Worm (Caenorhabditis elegans) whole organism, L4 larva: Measurements from ENCODE around the gene asp-2.

ENCODE experiments used
- F10B5.3 ChIP-seq: sonication (generic microtip); optimal IDR thresholded peaks from 2 replicates; lab custom pipeline; 2016; ENCODE audit warnings: mild to moderate bottlenecking, missing genetic modification characterization, missing compliant biosample characterization
- F26F4.8 ChIP-seq: fragments of 200-800 bp; sonication (Bioruptor generic); conservative IDR thresholded peaks from 2 replicates; pipeline ENCODE4 v1.3.6; 2022; ENCODE audit warnings: missing genetic modification characterization, missing compliant biosample characterization
- Y105C5A.15 ChIP-seq: fragments of 200-800 bp; sonication (Bioruptor generic); IDR thresholded peaks from 2 replicates; pipeline ENCODE4 v1.3.6; 2022; ENCODE audit warnings: missing genetic modification characterization, missing compliant biosample characterization
- Y48G9A.11 ChIP-seq: fragments of 200-800 bp; sonication (Bioruptor generic); IDR thresholded peaks from 2 replicates; pipeline ENCODE4 v1.3.6; 2022; ENCODE audit warnings: missing genetic modification reagents, missing genetic modification characterization, missing compliant biosample characterization
- ZK337.2 ChIP-seq: fragments of 200-800 bp; sonication (Bioruptor generic); IDR thresholded peaks from 2 replicates; pipeline ENCODE4 v1.3.6; 2022; ENCODE audit warnings: missing genetic modification reagents, missing genetic modification characterization, missing compliant biosample characterization
- aha-1 ChIP-seq: fragments of 150-350 bp; peaks from one replicate; lab custom pipeline; 2014; ENCODE audit warnings: missing biosample characterization, missing genetic modification characterization
- aly-2 ChIP-seq: sonication (generic microtip); optimal IDR thresholded peaks from 2 replicates; lab custom pipeline; 2018; ENCODE audit warnings: missing biosample characterization, missing genetic modification characterization
- arid-1 ChIP-seq: fragments of 200-800 bp; sonication (Bioruptor generic); conservative IDR thresholded peaks from 2 replicates; pipeline ENCODE4 v1.3.6; 2022; ENCODE audit warnings: missing genetic modification reagents, missing genetic modification characterization, missing compliant biosample characterization
- ceh-32 ChIP-seq: sonication (generic microtip); optimal IDR thresholded peaks from 2 replicates; lab custom pipeline; 2016; ENCODE audit warnings: mild to moderate bottlenecking, missing genetic modification characterization, missing compliant biosample characterization; ENCODE audit not compliant: poor library complexity
- ceh-62 ChIP-seq: sonication (generic microtip); optimal IDR thresholded peaks from 2 replicates; lab custom pipeline; 2017; ENCODE audit warnings: missing biosample characterization, missing genetic modification characterization
- ces-1 ChIP-seq: fragments of 150-350 bp; sonication (generic microtip); optimal IDR thresholded peaks from 4 replicates; lab custom pipeline; 2014; ENCODE audit warnings: missing biosample characterization, missing genetic modification reagents, missing genetic modification characterization
- daf-12 ChIP-seq: fragments of 150-350 bp; optimal IDR thresholded peaks from 2 replicates; lab custom pipeline; 2014; ENCODE audit warnings: missing biosample characterization, missing genetic modification reagents, missing genetic modification characterization
- daf-16 ChIP-seq, 3 experiments: sonication (generic microtip); optimal IDR thresholded peaks; 2 replicates each; lab custom pipeline; 2016 to 2017; ENCODE audit warnings: missing genetic modification characterization in 3 of 3, missing genetic modification reagents in 3 of 3, mild to moderate bottlenecking in 2 of 3, missing compliant biosample characterization in 2 of 3, missing biosample characterization in 1 of 3, moderate library complexity in 1 of 3
- dmd-6 ChIP-seq: fragments of 200-800 bp; sonication (Bioruptor generic); IDR thresholded peaks from 2 replicates; pipeline ENCODE4 v1.3.6; 2022; ENCODE audit warnings: missing genetic modification reagents, missing genetic modification characterization, missing compliant biosample characterization
- dmd-9 ChIP-seq: fragments of 200-800 bp; sonication (Bioruptor generic); IDR thresholded peaks from 2 replicates; pipeline ENCODE4 v1.3.6; 2022; ENCODE audit warnings: missing genetic modification reagents, missing genetic modification characterization, missing compliant biosample characterization
- duxl-1 ChIP-seq: sonication (generic microtip); optimal IDR thresholded peaks from 2 replicates; lab custom pipeline; 2016; ENCODE audit warnings: mild to moderate bottlenecking, missing genetic modification characterization, moderate library complexity, missing compliant biosample characterization; ENCODE audit not compliant: poor library complexity
- dve-1 ChIP-seq: sonication (generic microtip); optimal IDR thresholded peaks from 2 replicates; lab custom pipeline; 2017; ENCODE audit warnings: antibody characterized with exemption, mild to moderate bottlenecking, missing genetic modification characterization, missing compliant biosample characterization; ENCODE audit not compliant: insufficient read depth
- egl-27 ChIP-seq: sonication (generic microtip); optimal IDR thresholded peaks from 3 replicates; lab custom pipeline; 2017; ENCODE audit warnings: missing biosample characterization, missing genetic modification reagents, missing genetic modification characterization
- fkh-10 ChIP-seq: fragments of 150-350 bp; optimal IDR thresholded peaks from 2 replicates; lab custom pipeline; 2014; ENCODE audit warnings: missing biosample characterization, missing genetic modification reagents, missing genetic modification characterization
- gei-8 ChIP-seq: fragments of 200-800 bp; sonication (Bioruptor generic); optimal IDR thresholded peaks from 2 replicates; lab custom pipeline; 2018; ENCODE audit warnings: mild to moderate bottlenecking, missing genetic modification characterization, missing compliant biosample characterization
- hlh-11 ChIP-seq: fragments of 200-800 bp; sonication (Bioruptor generic); optimal IDR thresholded peaks from 2 replicates; lab custom pipeline; 2018; ENCODE audit warnings: mild to moderate bottlenecking, missing genetic modification characterization, missing compliant biosample characterization
- lin-39 ChIP-seq: fragments of 150-350 bp; optimal IDR thresholded peaks from 2 replicates; lab custom pipeline; 2014; ENCODE audit warnings: missing biosample characterization, missing genetic modification reagents, missing genetic modification characterization
- mdl-1 ChIP-seq, 2 experiments: fragments of 150-350 bp in 1 of 2; sonication (generic microtip) in 1 of 2; optimal IDR thresholded peaks; 2 replicates each; lab custom pipeline; 2014 to 2017; ENCODE audit warnings: missing biosample characterization in 2 of 2, missing genetic modification characterization in 2 of 2
- mdt-29 ChIP-seq: fragments of 200-800 bp; sonication (Bioruptor generic); IDR thresholded peaks from 2 replicates; pipeline ENCODE4 v1.3.6; 2022; ENCODE audit warnings: missing genetic modification reagents, missing genetic modification characterization, missing compliant biosample characterization
- nhr-237 ChIP-seq: sonication (generic microtip); optimal IDR thresholded peaks from 2 replicates; lab custom pipeline; 2017; ENCODE audit warnings: missing biosample characterization, missing genetic modification characterization
- nhr-28 ChIP-seq: fragments of 150-350 bp; optimal IDR thresholded peaks from 2 replicates; lab custom pipeline; 2014; ENCODE audit warnings: missing biosample characterization, missing genetic modification characterization
- nhr-77 ChIP-seq: fragments of 150-350 bp; optimal IDR thresholded peaks from 2 replicates; lab custom pipeline; 2014; ENCODE audit warnings: missing biosample characterization, missing genetic modification characterization
- php-3 ChIP-seq: fragments of 200-800 bp; sonication (Bioruptor generic); IDR thresholded peaks from 2 replicates; pipeline ENCODE4 v1.3.6; 2022; ENCODE audit warnings: missing genetic modification reagents, missing genetic modification characterization, missing compliant biosample characterization
- pqm-1 ChIP-seq: sonication (generic microtip); optimal IDR thresholded peaks from 2 replicates; lab custom pipeline; 2017; ENCODE audit warnings: missing biosample characterization, missing genetic modification characterization
- skn-1 ChIP-seq: fragments of 150-350 bp; optimal IDR thresholded peaks from 2 replicates; lab custom pipeline; 2014; ENCODE audit warnings: missing biosample characterization, missing genetic modification characterization
- snpc-1.2 ChIP-seq: fragments of 200-800 bp; sonication (Bioruptor generic); IDR thresholded peaks from 2 replicates; pipeline ENCODE4 v1.3.6; 2022; ENCODE audit warnings: missing genetic modification reagents, missing genetic modification characterization, missing compliant biosample characterization
- snpc-4 ChIP-seq: fragments of 150-350 bp; optimal IDR thresholded peaks from 2 replicates; lab custom pipeline; 2014; ENCODE audit warnings: missing biosample characterization, missing genetic modification characterization
- spr-3 ChIP-seq: fragments of 200-800 bp; sonication (Bioruptor generic); optimal IDR thresholded peaks from 2 replicates; lab custom pipeline; 2018; ENCODE audit warnings: mild to moderate bottlenecking, missing genetic modification characterization, missing compliant biosample characterization
- tra-1 ChIP-seq: fragments of 200-800 bp; sonication (Bioruptor generic); IDR thresholded peaks from 2 replicates; pipeline ENCODE4 v1.3.6; 2022; ENCODE audit warnings: missing genetic modification reagents, missing genetic modification characterization, missing compliant biosample characterization
- unc-130 ChIP-seq: sonication (generic microtip); optimal IDR thresholded peaks from 2 replicates; lab custom pipeline; 2016; ENCODE audit warnings: missing genetic modification reagents, missing genetic modification characterization, missing compliant biosample characterization
- unc-39 ChIP-seq: sonication (generic microtip); optimal IDR thresholded peaks from 2 replicates; lab custom pipeline; 2017; ENCODE audit warnings: missing biosample characterization, missing genetic modification characterization
- unc-62 ChIP-seq, 3 experiments: fragments of 150-350 bp in 1 of 3; sonication (generic microtip); optimal IDR thresholded peaks in 2 of 3; peaks in 1 of 3; 1 replicate in 1 of 3; 2 replicates in 2 of 3; lab custom pipeline; 2014 to 2017; ENCODE audit warnings: missing biosample characterization in 3 of 3, missing genetic modification characterization in 3 of 3, missing genetic modification reagents in 3 of 3, missing genotype in 1 of 3
- zip-11 ChIP-seq: fragments of 200-800 bp; sonication (Bioruptor generic); IDR thresholded peaks from 2 replicates; pipeline ENCODE4 v1.3.6; 2022; ENCODE audit warnings: missing genetic modification characterization, missing compliant biosample characterization

asp-2 gene

DNA sequence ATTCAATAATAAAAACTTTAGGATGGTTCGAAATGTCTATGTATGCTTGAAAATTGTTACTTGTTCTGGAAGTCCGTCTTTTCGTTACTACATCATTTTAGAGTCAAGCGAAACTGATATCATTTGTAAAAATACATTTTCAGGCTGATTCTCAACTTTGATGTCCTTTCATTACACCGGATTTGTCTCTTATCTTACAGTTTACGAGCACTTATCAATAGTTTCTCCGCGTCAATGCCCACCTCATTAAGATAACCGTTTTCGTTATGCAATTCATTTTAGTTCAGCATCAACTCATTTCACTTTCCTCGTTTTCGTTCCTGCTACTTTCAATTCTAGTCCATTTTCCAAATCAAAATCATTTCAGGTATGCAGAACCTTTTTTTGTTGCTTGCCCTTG is at the start of gene asp-2:
Gene asp-2, plus strand, starts transcription at position 368 of the 400 bp plus-strand sequence.
- 0 out of 2 replicates have a peak, but pooled peaks have one; percentile 53 for TF ChIP-seq php-3
- TF ChIP-seq hlh-11 (tag; lab: Kevin White, UChicago): peak; percentile 57
- peak; percentile 69 for TF ChIP-seq dmd-6 (GFP tag; lab: Robert Waterston, UW)
- TF ChIP-seq nhr-237 (tag; lab: Kevin White, UChicago): no peak
- no peak for TF ChIP-seq daf-12 (tag; lab: Kevin White, UChicago)
- TF ChIP-seq unc-62 (GFP tag; optimal IDR thresholded peaks at IDR 0.05 in 1 of 2; lab: Kevin White, UChicago): no peak
- no peak for TF ChIP-seq unc-62 (tag; optimal IDR thresholded peaks at IDR 0.05; lab: Kevin White, UChicago)
- TF ChIP-seq F10B5.3 (tag; lab: Kevin White, UChicago): no peak
- TF ChIP-seq arid-1 (GFP tag; lab: Robert Waterston, UW): no peak
- peak; percentile 20 for TF ChIP-seq nhr-77 (tag; lab: Kevin White, UChicago)
- peak; percentile 95 for TF ChIP-seq pqm-1 (tag; lab: Kevin White, UChicago)
- peak; percentile 28; the same call in 1 of the 2 replicates for TF ChIP-seq tra-1 (GFP tag; lab: Robert Waterston, UW)
- TF ChIP-seq Y48G9A.11 (GFP tag; lab: Robert Waterston, UW): no peak
- no peak for TF ChIP-seq F26F4.8
- peak; percentile 68 for TF ChIP-seq nhr-28 (tag; lab: Kevin White, UChicago)
- TF ChIP-seq dve-1 (tag; lab: Kevin White, UChicago): peak; percentile 74
- TF ChIP-seq daf-16 (GFP tag; optimal IDR thresholded peaks at IDR 0.05; lab: Kevin White, UChicago): no peak
- TF ChIP-seq daf-16 (tag; optimal IDR thresholded peaks at IDR 0.05; lab: Kevin White, UChicago): peak; percentile 63
- TF ChIP-seq gei-8 (GFP tag; lab: Kevin White, UChicago): no peak

DNA sequence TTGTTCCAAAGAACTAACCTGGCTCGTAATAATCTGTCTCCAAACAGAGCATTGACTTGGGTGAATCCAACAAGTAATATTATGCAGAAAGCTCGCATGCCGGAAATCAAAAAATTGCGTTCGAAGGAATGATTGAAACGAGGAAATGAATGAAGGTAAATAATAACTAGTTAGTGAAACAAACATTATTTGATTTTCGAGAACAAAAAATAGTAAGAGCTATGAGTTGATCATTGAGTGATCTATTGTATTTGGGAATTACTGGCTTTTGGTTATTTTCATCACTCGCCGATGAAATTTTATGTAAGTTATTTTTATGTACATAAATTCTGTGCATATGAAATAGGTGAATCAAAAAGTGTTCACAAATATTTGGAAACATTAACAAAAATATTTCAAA is 48.1 kb upstream of the asp-2 start, which contains the start of gene B0222.5:
Gene B0222.5, minus strand, starts transcription at position 101 of the 400 bp plus-strand sequence.
- no peak for TF ChIP-seq snpc-4 (tag; lab: Kevin White, UChicago)
- TF ChIP-seq duxl-1 (tag; lab: Kevin White, UChicago): no peak
- TF ChIP-seq aha-1 (tag; lab: Kevin White, UChicago): peak; percentile 66

DNA sequence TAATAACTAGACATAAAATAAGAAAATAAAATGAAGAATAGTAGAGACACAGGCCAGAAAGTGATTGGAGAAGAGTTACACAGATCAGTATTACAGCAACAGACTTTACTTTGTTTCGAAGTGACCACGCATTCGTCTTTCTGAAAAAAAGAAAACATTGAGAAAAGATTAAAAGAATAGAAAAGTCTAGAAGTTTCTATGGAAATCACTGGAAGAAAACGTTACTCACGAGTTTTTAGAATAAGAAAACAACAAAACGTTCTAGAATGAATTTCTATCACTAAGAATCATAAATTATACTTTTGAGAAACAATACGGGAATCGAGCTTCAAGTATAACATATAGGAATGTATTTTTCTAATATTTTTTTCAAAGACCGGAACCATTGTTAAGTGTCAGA is 47.3 kb upstream of the asp-2 start:
- no peak for TF ChIP-seq snpc-1.2 (GFP tag; lab: Robert Waterston, UW)
- TF ChIP-seq Y105C5A.15 (GFP tag; lab: Robert Waterston, UW): no peak
- TF ChIP-seq unc-39 (tag; lab: Kevin White, UChicago): no peak
- TF ChIP-seq spr-3 (GFP tag; lab: Kevin White, UChicago): no peak
- peak; percentile 91 for TF ChIP-seq mdt-29 (GFP tag; lab: Robert Waterston, UW)
- no peak for TF ChIP-seq zip-11 (GFP tag; lab: Robert Waterston, UW)
- TF ChIP-seq ZK337.2 (GFP tag; lab: Robert Waterston, UW): no peak
- TF ChIP-seq dmd-9 (GFP tag; lab: Robert Waterston, UW): no peak
- TF ChIP-seq, all 104 proteins: peak for 1

DNA sequence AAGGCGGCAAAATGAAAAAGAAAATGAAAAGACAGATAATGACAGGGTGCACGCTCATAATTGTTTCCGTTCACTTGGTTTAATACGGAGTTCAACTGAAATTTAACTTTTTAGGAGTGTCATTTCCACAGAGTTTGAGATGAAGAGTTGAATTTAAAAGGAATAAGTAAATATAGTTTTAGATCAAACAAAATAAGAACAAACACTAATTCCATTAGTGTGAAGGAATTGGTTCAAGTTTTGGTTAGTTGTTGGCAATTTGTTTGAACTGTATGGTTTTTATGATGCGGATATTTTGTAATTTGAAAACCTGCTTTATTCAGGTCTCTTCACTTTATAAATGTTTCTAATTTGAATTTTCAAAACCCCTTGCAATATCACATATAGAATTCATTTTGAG is 46.2 kb upstream of the asp-2 start, which contains the start of gene B0222.15:
Gene B0222.15, minus strand, starts transcription at position 101 of the 400 bp plus-strand sequence.
- TF ChIP-seq aly-2 (tag; lab: Kevin White, UChicago): no peak
- TF ChIP-seq lin-39: no peak
- no peak for TF ChIP-seq ceh-32 (tag; lab: Kevin White, UChicago)
- TF ChIP-seq unc-130 (GFP tag; lab: Kevin White, UChicago): no peak
- TF ChIP-seq Y48G9A.11 (GFP tag; lab: Robert Waterston, UW): no peak
- no peak for TF ChIP-seq daf-12 (tag; lab: Kevin White, UChicago)
- no peak for TF ChIP-seq zip-11 (GFP tag; lab: Robert Waterston, UW)

DNA sequence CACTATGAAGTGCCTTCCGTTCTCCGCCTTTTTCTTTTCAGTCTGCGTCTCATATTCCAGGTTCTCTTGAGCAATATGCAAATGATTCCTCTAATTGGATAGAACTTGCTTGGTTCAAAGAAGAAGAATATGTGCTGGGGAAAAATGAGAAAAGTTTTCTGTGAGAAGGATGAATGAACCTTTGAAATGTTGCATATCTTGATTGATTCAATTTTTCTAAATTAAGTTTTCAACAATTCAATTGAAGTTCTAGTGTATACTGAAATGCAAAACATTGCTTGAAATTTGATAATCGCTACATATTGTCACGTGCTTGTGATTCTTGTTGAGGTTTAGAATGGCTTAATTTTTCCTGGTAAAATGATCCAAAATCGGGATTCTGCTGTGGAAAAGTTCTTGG is 45.3 kb upstream of the asp-2 start:
- TF ChIP-seq fkh-10 (GFP tag; lab: Kevin White, UChicago) (peak; percentile 81), egl-27 (tag; lab: Kevin White, UChicago) (no peak), skn-1 (tag; lab: Kevin White, UChicago) (no peak), mdl-1 (tag; optimal IDR thresholded peaks at IDR 0.05; lab: Kevin White, UChicago) (peak in 1 of 2 experiments; percentile 2), ces-1 (GFP tag; lab: Kevin White, UChicago) (peak; percentile 80), ceh-62 (tag; lab: Kevin White, UChicago) (no peak)
